Worm (Caenorhabditis elegans) whole organism, L3 larva: ENCODE results near the gene Y46D2A.2.

ENCODE experiments used
- ZK546.5 ChIP-seq: sonication (generic microtip); optimal IDR thresholded peaks from 2 replicates; lab custom pipeline; 2017; ENCODE audit warnings: missing biosample characterization, missing genetic modification characterization
- ama-1 ChIP-seq: fragments of 150-350 bp; optimal IDR thresholded peaks from 2 replicates; lab custom pipeline; 2018
- ceh-82 ChIP-seq: fragments of 150-350 bp; optimal IDR thresholded peaks from 2 replicates; lab custom pipeline; 2014; ENCODE audit warnings: missing biosample characterization, missing genetic modification characterization
- elt-3 ChIP-seq, 3 experiments: fragments of 150-350 bp in 1 of 3; sonication (generic microtip) in 2 of 3; optimal IDR thresholded peaks; 2 replicates in 2 of 3; 4 replicates in 1 of 3; lab custom pipeline; 2014 to 2017; ENCODE audit warnings: missing biosample characterization in 3 of 3, missing genetic modification characterization in 3 of 3
- nhr-12 ChIP-seq: fragments of 150-350 bp; optimal IDR thresholded peaks from 2 replicates; lab custom pipeline; 2014; ENCODE audit warnings: missing biosample characterization, missing genetic modification characterization
- nhr-28 ChIP-seq: fragments of 150-350 bp; optimal IDR thresholded peaks from 2 replicates; lab custom pipeline; 2014; ENCODE audit warnings: missing biosample characterization, missing genetic modification characterization
- pha-4 ChIP-seq: fragments of 150-350 bp; optimal IDR thresholded peaks from 2 replicates; lab custom pipeline; 2014; ENCODE audit warnings: missing biosample characterization, missing genetic modification reagents, missing genetic modification characterization

DNA sequence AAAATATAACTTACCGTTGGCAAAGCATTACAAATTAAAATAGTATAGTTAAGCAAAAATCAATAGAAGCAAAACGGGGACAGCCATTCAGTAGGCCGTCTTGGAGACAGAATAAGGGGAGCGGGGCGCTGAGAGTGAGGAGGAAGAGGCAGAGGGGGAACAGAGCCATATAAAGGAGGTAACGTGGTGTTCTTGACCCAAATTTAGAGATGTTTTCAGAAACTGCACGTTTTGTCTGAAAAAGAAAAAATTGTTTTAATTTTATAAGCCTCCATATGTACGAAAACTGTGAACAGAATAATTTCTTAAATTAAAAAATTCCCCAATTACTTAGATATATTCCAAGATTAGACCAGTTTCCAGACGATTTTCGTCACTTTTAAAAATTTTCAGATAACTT lies 9.6 kb downstream of the Y46D2A.2 start, which contains the start of gene F39E9.6:
- TF ChIP-seq ama-1 (lab: Kevin White, UChicago), result no peak
- no peak for TF ChIP-seq ceh-82 (tag; lab: Kevin White, UChicago)
- no peak for TF ChIP-seq nhr-12 (tag; lab: Kevin White, UChicago)
- TF ChIP-seq pha-4 (tag; lab: Kevin White, UChicago), result no peak
- no peak for TF ChIP-seq ZK546.5
- no peak for TF ChIP-seq nhr-28 (tag; lab: Kevin White, UChicago)
- TF ChIP-seq elt-3 (tag; optimal IDR thresholded peaks at IDR 0.05; lab: Kevin White, UChicago), result no peak
